Worm (Caenorhabditis elegans): ENCODE measurements around the gene R10E9.2.

Gene R10E9.2

DNA sequence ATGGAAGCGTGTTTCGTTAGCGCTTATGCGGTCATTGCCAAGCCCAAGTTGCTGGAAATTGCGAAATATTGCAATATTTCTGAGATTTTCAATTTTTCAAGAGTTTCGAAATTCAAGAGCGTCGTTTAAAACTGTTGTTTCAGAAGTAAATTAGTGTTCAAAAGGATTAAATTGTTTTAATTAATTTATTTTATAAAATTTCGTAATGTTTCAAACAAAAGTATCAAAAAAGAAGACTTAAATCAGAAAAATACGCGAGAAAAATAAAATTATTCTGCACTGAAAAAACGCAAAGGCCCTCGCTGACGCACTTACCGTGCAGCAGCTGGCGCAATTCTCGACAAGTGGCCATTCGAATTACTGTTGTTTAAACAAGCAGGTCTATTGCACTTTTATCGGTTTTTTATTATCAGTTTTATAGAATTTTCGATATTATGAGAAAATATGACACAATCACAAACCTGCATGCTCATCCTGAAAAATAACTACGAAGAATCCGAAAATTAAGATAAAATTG is 40.0 kb upstream of the R10E9.2 start, which contains the start of gene tif-1A:
Gene tif-1A, minus strand, starts transcription at position 51 of the 517 bp plus-strand sequence.
- TF ChIP-seq hmg-4 (GFP tag; optimal IDR thresholded peaks at IDR 0.05) (no peak), sea-1 (GFP tag; conservative IDR thresholded peaks at IDR 0.05) (0 out of 2 replicates have a peak, but pooled peaks have one; percentile 35), ceh-13 (GFP tag; optimal IDR thresholded peaks at IDR 0.05) (no peak), F13C5.2 (tag; optimal IDR thresholded peaks at IDR 0.05) (peak; percentile 85), tbx-11 (GFP tag; IDR thresholded peaks at IDR 0.05) (0 out of 2 replicates have a peak, but pooled peaks have one; percentile 33), scrt-1 (GFP tag; IDR thresholded peaks at IDR 0.05) (no peak), tbx-37 (GFP tag; conservative IDR thresholded peaks at IDR 0.05) (no peak), ceh-36 (tag; optimal IDR thresholded peaks at IDR 0.05) (peak; percentile 14), ama-1 (optimal IDR thresholded peaks at IDR 0.05) (no peak), ets-7 (tag; optimal IDR thresholded peaks at IDR 0.05) (no peak), hnd-1 (tag; optimal IDR thresholded peaks at IDR 0.05) (no peak), B0310.2 (tag; optimal IDR thresholded peaks at IDR 0.05) (no peak), pes-1 (GFP tag; IDR thresholded peaks at IDR 0.05) (0 out of 2 replicates have a peak, but pooled peaks have one; percentile 41), hmbx-1 (tag; optimal IDR thresholded peaks at IDR 0.05) (no peak), aly-1 (tag; optimal IDR thresholded peaks at IDR 0.05) (no peak), flt-1 (GFP tag; IDR thresholded peaks at IDR 0.05) (no peak), tra-4 (tag; optimal IDR thresholded peaks at IDR 0.05) (no peak)

DNA sequence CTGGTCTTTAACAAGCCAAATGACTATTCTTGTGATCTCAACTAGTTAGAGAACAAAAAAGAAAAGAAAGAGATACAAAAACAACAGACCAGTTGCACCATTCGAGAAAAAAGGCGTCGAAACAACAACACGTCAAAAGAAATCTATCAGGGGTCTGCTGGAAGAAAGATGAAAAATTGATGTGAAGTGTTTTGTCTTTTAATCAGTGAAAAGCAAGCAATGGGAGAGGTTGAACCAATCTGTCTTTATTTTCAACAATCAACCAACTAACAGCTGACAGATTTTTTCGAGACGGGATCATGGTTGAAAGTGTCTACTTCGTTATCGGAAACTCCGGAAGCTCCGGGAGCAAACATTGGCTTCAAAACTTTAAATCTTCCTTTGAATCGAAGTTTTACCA is 30.3 kb upstream of the R10E9.2 start:
- TF ChIP-seq scrt-1 (GFP tag; IDR thresholded peaks at IDR 0.05) (no peak), tbx-11 (GFP tag; IDR thresholded peaks at IDR 0.05) (no peak), ets-7 (tag; optimal IDR thresholded peaks at IDR 0.05) (no peak), ama-1 (optimal IDR thresholded peaks at IDR 0.05) (no peak), F13C5.2 (tag; optimal IDR thresholded peaks at IDR 0.05) (no peak), sea-1 (GFP tag; conservative IDR thresholded peaks at IDR 0.05) (no peak), tra-4 (tag; optimal IDR thresholded peaks at IDR 0.05) (no peak), tbx-37 (GFP tag; conservative IDR thresholded peaks at IDR 0.05) (no peak), flt-1 (GFP tag; IDR thresholded peaks at IDR 0.05) (no peak), ceh-13 (GFP tag; optimal IDR thresholded peaks at IDR 0.05) (no peak), hmbx-1 (tag; optimal IDR thresholded peaks at IDR 0.05) (no peak), pes-1 (GFP tag; IDR thresholded peaks at IDR 0.05) (no peak), ceh-36 (tag; optimal IDR thresholded peaks at IDR 0.05) (no peak), B0310.2 (tag; optimal IDR thresholded peaks at IDR 0.05) (no peak), hnd-1 (tag; optimal IDR thresholded peaks at IDR 0.05) (no peak)

DNA sequence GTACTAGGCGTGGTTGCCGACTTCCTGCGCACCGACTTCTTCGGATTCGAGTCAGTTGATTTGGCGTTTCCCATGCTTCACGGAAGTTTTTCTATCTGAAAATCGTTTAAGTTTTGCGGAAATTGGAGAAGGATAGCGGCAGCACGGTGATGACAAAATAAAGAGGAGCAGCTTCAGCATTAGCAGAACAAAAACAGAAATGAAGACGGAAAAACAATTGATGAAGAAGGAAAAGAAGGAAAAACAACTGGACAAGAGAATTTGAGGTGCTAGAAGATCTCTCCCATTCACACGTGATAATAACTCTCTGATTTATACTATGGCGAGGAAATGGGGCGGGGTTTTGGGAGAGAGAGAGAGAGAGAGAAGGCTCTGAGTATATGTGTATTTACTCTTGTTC is 28.0 kb upstream of the R10E9.2 start, which contains the start of gene glb-11:
Gene glb-11, minus strand, starts transcription at position 101 of the 400 bp plus-strand sequence.
- TF ChIP-seq ets-7 (tag; optimal IDR thresholded peaks at IDR 0.05): no peak
- no peak for TF ChIP-seq F13C5.2 (tag; optimal IDR thresholded peaks at IDR 0.05)
- no peak for TF ChIP-seq hmbx-1 (tag; optimal IDR thresholded peaks at IDR 0.05)
- no peak for TF ChIP-seq B0310.2 (tag; optimal IDR thresholded peaks at IDR 0.05)
- no peak for TF ChIP-seq ceh-36 (tag; optimal IDR thresholded peaks at IDR 0.05)
- TF ChIP-seq tbx-37 (GFP tag; conservative IDR thresholded peaks at IDR 0.05): no peak
- TF ChIP-seq sea-1 (GFP tag; conservative IDR thresholded peaks at IDR 0.05): no peak
- TF ChIP-seq hmg-4 (GFP tag; optimal IDR thresholded peaks at IDR 0.05): no peak
- TF ChIP-seq tra-4 (tag; optimal IDR thresholded peaks at IDR 0.05): no peak
- no peak for TF ChIP-seq aly-1 (tag; optimal IDR thresholded peaks at IDR 0.05)
- TF ChIP-seq hnd-1 (tag; optimal IDR thresholded peaks at IDR 0.05): no peak
- no peak for TF ChIP-seq tbx-11 (GFP tag; IDR thresholded peaks at IDR 0.05)
- no peak for TF ChIP-seq ama-1 (optimal IDR thresholded peaks at IDR 0.05)
- TF ChIP-seq ceh-13 (GFP tag; optimal IDR thresholded peaks at IDR 0.05): no peak
- no peak for TF ChIP-seq scrt-1 (GFP tag; IDR thresholded peaks at IDR 0.05)
- no peak for TF ChIP-seq flt-1 (GFP tag; IDR thresholded peaks at IDR 0.05)
- no peak for TF ChIP-seq pes-1 (GFP tag; IDR thresholded peaks at IDR 0.05)

DNA sequence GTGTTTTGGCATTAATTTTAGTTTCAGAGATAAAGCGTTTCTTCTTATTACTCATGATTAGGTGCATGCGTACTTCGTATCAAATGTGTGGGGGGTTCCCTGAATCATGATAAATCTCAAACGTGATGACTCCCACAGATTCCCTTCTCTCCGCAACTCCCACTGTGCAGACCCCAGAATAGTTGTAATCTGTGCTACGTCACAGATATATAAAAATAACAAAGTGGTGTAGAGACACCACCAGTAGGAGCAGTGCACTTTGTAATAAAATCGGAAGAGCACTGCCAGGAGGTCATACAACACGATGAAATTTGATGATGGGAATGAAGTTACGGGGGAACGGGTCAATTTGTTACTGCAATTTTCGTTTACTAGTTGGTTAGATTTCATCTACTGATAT is 27.2 kb upstream of the R10E9.2 start:
- TF ChIP-seq pes-1 (GFP tag; IDR thresholded peaks at IDR 0.05) (no peak), tbx-37 (GFP tag; conservative IDR thresholded peaks at IDR 0.05) (no peak), B0310.2 (tag; optimal IDR thresholded peaks at IDR 0.05) (no peak), ceh-13 (GFP tag; optimal IDR thresholded peaks at IDR 0.05) (no peak), F13C5.2 (tag; optimal IDR thresholded peaks at IDR 0.05) (no peak), hmg-4 (GFP tag; optimal IDR thresholded peaks at IDR 0.05) (no peak), hmbx-1 (tag; optimal IDR thresholded peaks at IDR 0.05) (no peak), ceh-36 (tag; optimal IDR thresholded peaks at IDR 0.05) (no peak), ama-1 (optimal IDR thresholded peaks at IDR 0.05) (no peak), scrt-1 (GFP tag; IDR thresholded peaks at IDR 0.05) (no peak), flt-1 (GFP tag; IDR thresholded peaks at IDR 0.05) (no peak), aly-1 (tag; optimal IDR thresholded peaks at IDR 0.05) (no peak), tra-4 (tag; optimal IDR thresholded peaks at IDR 0.05) (no peak), sea-1 (GFP tag; conservative IDR thresholded peaks at IDR 0.05) (no peak), tbx-11 (GFP tag; IDR thresholded peaks at IDR 0.05) (no peak), hnd-1 (tag; optimal IDR thresholded peaks at IDR 0.05) (no peak), ets-7 (tag; optimal IDR thresholded peaks at IDR 0.05) (no peak)

DNA sequence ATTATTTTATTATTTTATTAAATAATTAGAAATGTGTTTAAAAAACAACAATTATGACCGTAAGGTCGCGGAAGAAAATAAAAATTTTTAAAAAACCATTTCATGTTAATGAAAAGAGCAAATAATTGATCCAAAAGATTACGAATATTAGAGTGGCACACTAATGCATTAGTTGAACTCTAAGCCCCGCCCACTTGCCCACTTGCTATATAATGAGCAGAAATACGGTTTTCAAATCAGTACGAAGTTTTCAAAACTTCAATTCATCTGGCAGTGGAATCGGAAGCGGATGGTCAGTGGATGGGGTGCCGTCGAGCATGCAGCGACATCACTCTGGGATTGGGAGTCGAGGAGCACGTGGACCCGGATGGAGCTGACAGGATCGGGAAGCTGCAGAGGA is 23.6 kb upstream of the R10E9.2 start, which contains the start of gene C36E8.6:
Gene C36E8.6, plus strand, starts transcription at position 301 of the 400 bp plus-strand sequence.
- TF ChIP-seq hmg-4 (GFP tag; optimal IDR thresholded peaks at IDR 0.05) (no peak), ceh-13 (GFP tag; optimal IDR thresholded peaks at IDR 0.05) (no peak), hnd-1 (tag; optimal IDR thresholded peaks at IDR 0.05) (no peak), scrt-1 (GFP tag; IDR thresholded peaks at IDR 0.05) (no peak), ama-1 (optimal IDR thresholded peaks at IDR 0.05) (no peak), tra-4 (tag; optimal IDR thresholded peaks at IDR 0.05) (no peak), sea-1 (GFP tag; conservative IDR thresholded peaks at IDR 0.05) (no peak), hmbx-1 (tag; optimal IDR thresholded peaks at IDR 0.05) (no peak), aly-1 (tag; optimal IDR thresholded peaks at IDR 0.05) (no peak), F13C5.2 (tag; optimal IDR thresholded peaks at IDR 0.05) (no peak), ets-7 (tag; optimal IDR thresholded peaks at IDR 0.05) (no peak), flt-1 (GFP tag; IDR thresholded peaks at IDR 0.05) (no peak), ceh-36 (tag; optimal IDR thresholded peaks at IDR 0.05) (no peak), pes-1 (GFP tag; IDR thresholded peaks at IDR 0.05) (no peak), tbx-37 (GFP tag; conservative IDR thresholded peaks at IDR 0.05) (no peak), B0310.2 (tag; optimal IDR thresholded peaks at IDR 0.05) (no peak), tbx-11 (GFP tag; IDR thresholded peaks at IDR 0.05) (no peak)

DNA sequence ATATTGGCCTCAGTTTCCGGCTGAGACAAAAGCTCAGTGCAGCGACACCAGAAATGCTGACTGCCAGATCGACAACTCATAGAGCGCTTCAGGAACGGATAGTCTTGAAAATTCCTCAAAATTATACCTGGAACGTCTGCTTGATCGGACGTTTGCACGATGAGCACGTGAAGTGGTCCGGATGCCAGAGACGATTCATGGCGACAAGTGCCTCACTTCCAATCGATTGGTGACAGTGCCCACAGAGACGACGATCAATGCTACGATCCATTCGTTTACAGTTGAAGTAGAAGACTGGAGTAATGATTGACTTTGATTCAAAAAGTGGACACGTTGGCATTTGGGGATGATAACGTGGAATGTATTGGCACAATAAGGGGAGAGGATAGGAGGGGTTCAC is 22.2 kb upstream of the R10E9.2 start, which contains the start of gene Y1A5A.1:
Gene Y1A5A.1, minus strand, starts transcription at position 294 of the 400 bp plus-strand sequence.
- TF ChIP-seq F13C5.2 (tag; optimal IDR thresholded peaks at IDR 0.05) (no peak), ets-7 (tag; optimal IDR thresholded peaks at IDR 0.05) (no peak), B0310.2 (tag; optimal IDR thresholded peaks at IDR 0.05) (no peak), tbx-37 (GFP tag; conservative IDR thresholded peaks at IDR 0.05) (no peak), tbx-11 (GFP tag; IDR thresholded peaks at IDR 0.05) (no peak), ceh-13 (GFP tag; optimal IDR thresholded peaks at IDR 0.05) (no peak), scrt-1 (GFP tag; IDR thresholded peaks at IDR 0.05) (no peak), flt-1 (GFP tag; IDR thresholded peaks at IDR 0.05) (no peak), aly-1 (tag; optimal IDR thresholded peaks at IDR 0.05) (no peak), hnd-1 (tag; optimal IDR thresholded peaks at IDR 0.05) (no peak), ama-1 (optimal IDR thresholded peaks at IDR 0.05) (no peak), hmg-4 (GFP tag; optimal IDR thresholded peaks at IDR 0.05) (no peak), tra-4 (tag; optimal IDR thresholded peaks at IDR 0.05) (no peak), sea-1 (GFP tag; conservative IDR thresholded peaks at IDR 0.05) (no peak), hmbx-1 (tag; optimal IDR thresholded peaks at IDR 0.05) (no peak), pes-1 (GFP tag; IDR thresholded peaks at IDR 0.05) (no peak), ceh-36 (tag; optimal IDR thresholded peaks at IDR 0.05) (no peak)

All from whole organism, early embryonic.